Worm (Caenorhabditis elegans) whole organism, L1 larva: ENCODE results near the gene M162.5.

Experiments
- C16A3.4 ChIP-seq: fragments of 150-350 bp; optimal IDR thresholded peaks from 2 replicates; lab custom pipeline; 2014; ENCODE audit warnings: missing biosample characterization, missing genetic modification characterization
- dpl-1 ChIP-seq, 3 experiments: fragments of 150-350 bp in 2 of 3; sonication (generic microtip) in 1 of 3; optimal IDR thresholded peaks; 2 replicates each; lab custom pipeline; 2014 to 2017; ENCODE audit warnings: missing biosample characterization in 3 of 3, missing genetic modification characterization in 3 of 3, missing genetic modification reagents in 3 of 3
- fkh-10 ChIP-seq: sonication (generic microtip); optimal IDR thresholded peaks from 2 replicates; lab custom pipeline; 2017; ENCODE audit warnings: missing biosample characterization, missing genetic modification reagents, missing genetic modification characterization
- fkh-4 ChIP-seq: sonication (generic microtip); optimal IDR thresholded peaks from 2 replicates; lab custom pipeline; 2016; ENCODE audit warnings: missing compliant biosample characterization, missing genetic modification characterization, borderline replicate concordance
- lin-13 ChIP-seq: fragments of 150-350 bp; optimal IDR thresholded peaks from 2 replicates; lab custom pipeline; 2014; ENCODE audit warnings: missing biosample characterization, missing genetic modification reagents, missing genetic modification characterization
- nhr-77 ChIP-seq: fragments of 150-350 bp; optimal IDR thresholded peaks from 2 replicates; lab custom pipeline; 2014; ENCODE audit warnings: missing biosample characterization, missing genetic modification characterization
- unc-62 ChIP-seq: fragments of 150-350 bp; optimal IDR thresholded peaks from 2 replicates; lab custom pipeline; 2014; ENCODE audit warnings: missing biosample characterization, missing genetic modification reagents, missing genetic modification characterization

- TF ChIP-seq dpl-1 (GFP tag; optimal IDR thresholded peaks at IDR 0.05; lab: Kevin White, UChicago) (no peak), fkh-10 (GFP tag; lab: Kevin White, UChicago) (no peak), nhr-77 (tag; lab: Kevin White, UChicago) (no peak), unc-62 (no peak), fkh-4 (tag; lab: Kevin White, UChicago) (no peak), C16A3.4 (no peak), lin-13 (no peak)
These were observed 32.1 kb upstream of the M162.5 start, which contains the start of gene Y116F11A.3 for ce11 chrV:19728731-19729130.
